Worm (Caenorhabditis elegans) whole organism, L1 larva: ENCODE measurements around the gene set-26.
"Not testable (repeated sequence)": the region's sequence is repeated elsewhere in the genome, so short reads cannot be mapped to it uniquely, and the experiment has no call there.

Experiments used
- C34B4.2 ChIP-seq: sonication (generic microtip); optimal IDR thresholded peaks from 2 replicates; lab custom pipeline; 2017; ENCODE audit warnings: mild to moderate bottlenecking, missing genetic modification characterization, missing compliant biosample characterization
- F16B12.6 ChIP-seq: fragments of 150-350 bp; optimal IDR thresholded peaks from 2 replicates; lab custom pipeline; 2014; ENCODE audit warnings: missing biosample characterization, missing genetic modification characterization
- Y116A8C.19 ChIP-seq: sonication (generic microtip); optimal IDR thresholded peaks from 2 replicates; lab custom pipeline; 2016; ENCODE audit warnings: missing compliant biosample characterization, missing genetic modification characterization, borderline replicate concordance
- aha-1 ChIP-seq: fragments of 150-350 bp; optimal IDR thresholded peaks from 2 replicates; lab custom pipeline; 2014; ENCODE audit warnings: missing biosample characterization, missing genetic modification characterization
- alr-1 ChIP-seq: fragments of 200-800 bp; sonication (Bioruptor generic); optimal IDR thresholded peaks from 2 replicates; lab custom pipeline; 2018; ENCODE audit warnings: borderline replicate concordance, mild to moderate bottlenecking, missing genetic modification characterization, missing compliant biosample characterization
- aly-2 ChIP-seq: fragments of 150-350 bp; optimal IDR thresholded peaks from 2 replicates; lab custom pipeline; 2014; ENCODE audit warnings: missing biosample characterization, missing genetic modification characterization
- ceh-63 ChIP-seq: fragments of 200-800 bp; sonication (Bioruptor generic); optimal IDR thresholded peaks from 2 replicates; lab custom pipeline; 2018; ENCODE audit warnings: mild to moderate bottlenecking, missing genetic modification characterization, missing compliant biosample characterization
- ceh-88 ChIP-seq: fragments of 200-800 bp; sonication (Bioruptor generic); IDR thresholded peaks from 2 replicates; pipeline ENCODE4 v1.3.6; 2022; ENCODE audit warnings: missing genetic modification characterization, missing compliant biosample characterization
- ceh-90 ChIP-seq: sonication (generic microtip); optimal IDR thresholded peaks from 2 replicates; lab custom pipeline; 2016; ENCODE audit warnings: missing genetic modification characterization, missing compliant biosample characterization
- ces-1 ChIP-seq: fragments of 150-350 bp; optimal IDR thresholded peaks from 2 replicates; lab custom pipeline; 2014; ENCODE audit warnings: missing biosample characterization, missing genetic modification reagents, missing genetic modification characterization
- dpl-1 ChIP-seq, 3 experiments: fragments of 150-350 bp in 2 of 3; sonication (generic microtip) in 1 of 3; optimal IDR thresholded peaks; 2 replicates each; lab custom pipeline; 2014 to 2017; ENCODE audit warnings: missing biosample characterization in 3 of 3, missing genetic modification characterization in 3 of 3, missing genetic modification reagents in 3 of 3
- dsc-1 ChIP-seq: sonication (generic microtip); optimal IDR thresholded peaks from 2 replicates; lab custom pipeline; 2016; ENCODE audit warnings: mild to moderate bottlenecking, missing genetic modification characterization, missing compliant biosample characterization
- efl-3 ChIP-seq: fragments of 200-800 bp; sonication (Bioruptor generic); optimal IDR thresholded peaks from 2 replicates; lab custom pipeline; 2018; ENCODE audit warnings: mild to moderate bottlenecking, missing genetic modification characterization, missing compliant biosample characterization
- fkh-8 ChIP-seq: sonication (generic microtip); optimal IDR thresholded peaks from 2 replicates; lab custom pipeline; 2016; ENCODE audit warnings: mild to moderate bottlenecking, missing genetic modification characterization, missing compliant biosample characterization
- grh-1 ChIP-seq: fragments of 200-800 bp; sonication (Bioruptor generic); IDR thresholded peaks from 2 replicates; pipeline ENCODE4 v1.3.6; 2022; ENCODE audit warnings: missing genetic modification reagents, missing genetic modification characterization, missing compliant biosample characterization
- hlh-17 ChIP-seq: fragments of 200-800 bp; sonication (Bioruptor generic); optimal IDR thresholded peaks from 2 replicates; lab custom pipeline; 2018; ENCODE audit warnings: missing genetic modification characterization, mild to moderate bottlenecking, missing compliant biosample characterization, moderate library complexity, borderline replicate concordance
- lin-15B ChIP-seq: fragments of 150-350 bp; sonication (generic microtip); optimal IDR thresholded peaks from 3 replicates; lab custom pipeline; 2014; ENCODE audit warnings: missing biosample characterization, missing genetic modification characterization
- lin-35 ChIP-seq, 2 experiments: fragments of 150-350 bp; optimal IDR thresholded peaks; 2 replicates each; lab custom pipeline; 2014; ENCODE audit warnings: missing biosample characterization in 2 of 2, missing genetic modification characterization in 2 of 2, missing genetic modification reagents in 2 of 2
- lsy-2 ChIP-seq, 2 experiments: fragments of 150-350 bp; optimal IDR thresholded peaks; 2 replicates each; lab custom pipeline; 2014; ENCODE audit warnings: missing biosample characterization in 2 of 2, missing genetic modification characterization in 2 of 2
- mab-9 ChIP-seq: fragments of 200-800 bp; sonication (Bioruptor generic); IDR thresholded peaks from 2 replicates; pipeline ENCODE4 v1.3.6; 2022; ENCODE audit warnings: missing genetic modification reagents, missing genetic modification characterization, missing compliant biosample characterization
- mdl-1 ChIP-seq, 2 experiments: fragments of 150-350 bp; optimal IDR thresholded peaks; 2 replicates each; lab custom pipeline; 2014 to 2017; ENCODE audit warnings: missing biosample characterization in 2 of 2, missing genetic modification characterization in 2 of 2, inconsistent platforms in 1 of 2
- mep-1 ChIP-seq: fragments of 150-350 bp; optimal IDR thresholded peaks from 2 replicates; lab custom pipeline; 2014; ENCODE audit warnings: missing biosample characterization, missing genetic modification characterization
- nhr-12 ChIP-seq: sonication (generic microtip); optimal IDR thresholded peaks from 2 replicates; lab custom pipeline; 2017; ENCODE audit warnings: missing biosample characterization, missing genetic modification characterization
- nhr-20 ChIP-seq: sonication (generic microtip); optimal IDR thresholded peaks from 2 replicates; lab custom pipeline; 2016; ENCODE audit warnings: mild to moderate bottlenecking, missing genetic modification characterization, missing compliant biosample characterization
- nhr-28 ChIP-seq: fragments of 150-350 bp; optimal IDR thresholded peaks from 2 replicates; lab custom pipeline; 2014; ENCODE audit warnings: missing biosample characterization, missing genetic modification characterization
- nhr-77 ChIP-seq: fragments of 150-350 bp; optimal IDR thresholded peaks from 2 replicates; lab custom pipeline; 2014; ENCODE audit warnings: missing biosample characterization, missing genetic modification characterization
- skn-1 ChIP-seq: fragments of 150-350 bp; optimal IDR thresholded peaks from 2 replicates; lab custom pipeline; 2014; ENCODE audit warnings: missing biosample characterization, missing genetic modification characterization
- snpc-4 ChIP-seq: fragments of 150-350 bp; optimal IDR thresholded peaks from 2 replicates; lab custom pipeline; 2014; ENCODE audit warnings: missing biosample characterization, missing genetic modification characterization
- snu-23 ChIP-seq: sonication (generic microtip); optimal IDR thresholded peaks from 2 replicates; lab custom pipeline; 2016; ENCODE audit warnings: missing genetic modification characterization, missing compliant biosample characterization
- sptf-1 ChIP-seq: fragments of 150-350 bp; optimal IDR thresholded peaks from 2 replicates; lab custom pipeline; 2014; ENCODE audit warnings: missing biosample characterization, missing genetic modification characterization
- tlp-1 ChIP-seq: fragments of 150-350 bp; optimal IDR thresholded peaks from 2 replicates; lab custom pipeline; 2014; ENCODE audit warnings: missing biosample characterization, missing genetic modification characterization
- unc-130 ChIP-seq: fragments of 150-350 bp; optimal IDR thresholded peaks from 2 replicates; lab custom pipeline; 2017; ENCODE audit warnings: missing biosample characterization, missing genetic modification characterization, inconsistent platforms
- unc-30 ChIP-seq: sonication (generic microtip); optimal IDR thresholded peaks from 2 replicates; lab custom pipeline; 2017; ENCODE audit warnings: missing biosample characterization, missing genetic modification characterization
- unc-62 ChIP-seq: fragments of 150-350 bp; optimal IDR thresholded peaks from 2 replicates; lab custom pipeline; 2014; ENCODE audit warnings: missing biosample characterization, missing genetic modification reagents, missing genetic modification characterization
- unc-98 ChIP-seq: fragments of 200-800 bp; sonication (Bioruptor generic); IDR thresholded peaks from 2 replicates; pipeline ENCODE4 v1.3.6; 2022; ENCODE audit warnings: missing genetic modification characterization, missing compliant biosample characterization
- zag-1 ChIP-seq: fragments of 150-350 bp; optimal IDR thresholded peaks from 2 replicates; lab custom pipeline; 2014; ENCODE audit warnings: missing biosample characterization, missing genetic modification characterization
- zip-4 ChIP-seq: fragments of 200-800 bp; sonication (Bioruptor generic); optimal IDR thresholded peaks from 2 replicates; lab custom pipeline; 2018; ENCODE audit warnings: mild to moderate bottlenecking, missing genetic modification characterization, moderate library complexity, missing compliant biosample characterization
- ztf-11 ChIP-seq, 2 experiments: sonication (generic microtip); optimal IDR thresholded peaks; 2 replicates each; lab custom pipeline; 2016 to 2017; ENCODE audit warnings: missing genetic modification characterization in 2 of 2, missing biosample characterization in 1 of 2, missing compliant biosample characterization in 1 of 2
- ztf-4 ChIP-seq: fragments of 150-350 bp; optimal IDR thresholded peaks from 2 replicates; lab custom pipeline; 2014; ENCODE audit warnings: missing biosample characterization, missing genetic modification characterization

Gene set-26

DNA sequence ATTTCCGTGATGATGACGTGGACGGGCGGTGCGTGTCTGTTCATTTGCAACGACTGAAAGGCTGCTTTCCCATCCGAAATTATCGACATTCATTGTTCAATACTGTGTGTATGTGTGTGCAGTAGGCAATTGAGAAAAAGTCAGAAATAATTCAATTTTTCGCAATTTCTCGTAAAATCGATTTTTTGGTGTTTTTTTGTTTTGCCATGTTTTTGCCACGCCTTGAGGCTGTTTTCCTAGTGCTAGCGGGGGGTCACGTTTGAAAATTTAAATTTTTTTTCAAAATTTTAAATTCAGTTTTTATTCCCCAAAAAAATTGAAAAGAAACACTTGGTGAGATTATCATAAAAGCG lies 9.5 kb downstream of the set-26 start, which contains the start of gene Y51H4A.13:
Y51H4A.13 (minus strand) TSS at position 182 of the 353 bp plus-strand sequence.
- TF ChIP-seq sptf-1 (tag; lab: Kevin White, UChicago); aly-2 (tag; lab: Kevin White, UChicago); ceh-88 (GFP tag; lab: Robert Waterston, UW): not testable (repeated sequence)
- TF ChIP-seq, all 84 proteins: peak for 0; not testable (repeated sequence) for 84

DNA sequence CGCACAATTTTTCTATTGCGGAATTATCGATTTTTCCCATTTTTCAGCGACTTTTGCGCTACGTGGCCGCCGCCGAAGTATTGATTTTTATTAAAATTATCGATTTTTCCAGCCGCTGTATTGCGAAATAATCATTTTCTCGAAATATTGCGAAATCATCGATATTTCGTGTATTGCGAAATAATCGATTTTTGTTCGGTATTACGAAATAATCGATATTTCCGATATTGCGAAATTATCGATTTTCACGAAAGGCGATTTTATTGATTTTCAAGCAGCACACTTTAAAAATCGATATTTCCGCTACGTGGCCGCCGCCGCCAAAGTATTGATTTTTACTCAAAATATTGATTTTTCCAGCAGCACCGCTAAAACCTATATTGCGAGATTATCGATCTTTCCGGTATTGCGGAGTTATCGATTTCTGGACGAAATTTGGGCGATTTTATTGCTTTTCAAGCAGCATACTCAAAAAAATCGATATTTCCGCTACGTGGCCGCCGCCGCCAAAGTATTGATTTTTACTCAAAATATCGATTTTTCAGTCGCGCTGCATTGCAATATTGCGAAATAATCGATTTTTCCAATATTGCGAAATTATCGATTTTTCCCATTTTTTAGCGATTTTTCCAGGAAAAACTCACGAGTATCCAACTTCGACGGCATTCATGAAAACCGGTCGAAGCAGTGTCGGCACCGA lies 10.0 kb downstream of the set-26 start:
- TF ChIP-seq zip-4 (GFP tag; lab: Kevin White, UChicago) (peak; percentile 60), lsy-2 (tag; optimal IDR thresholded peaks at IDR 0.05; lab: Kevin White, UChicago) (no peak)

DNA sequence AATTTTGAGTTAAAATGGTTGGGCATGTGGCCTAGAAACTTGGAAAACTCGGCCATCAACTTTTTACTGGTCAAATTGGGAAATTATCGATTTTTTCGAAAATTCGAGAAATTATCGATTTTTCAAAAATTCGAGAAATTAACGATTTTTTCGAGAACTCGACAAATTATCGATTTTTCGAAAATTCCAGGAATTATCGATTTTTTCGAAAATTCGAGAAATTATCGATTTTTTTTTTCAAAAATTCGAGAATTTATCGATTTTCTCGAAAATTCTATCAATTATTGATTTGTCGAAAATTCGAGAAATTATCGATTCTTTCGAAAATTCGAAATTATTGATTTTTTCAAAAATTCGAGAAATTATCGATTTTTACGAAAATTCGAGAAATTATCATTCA lies 11.9 kb downstream of the set-26 start:
- TF ChIP-seq efl-3: no peak
- no peak for TF ChIP-seq ztf-4 (tag; lab: Kevin White, UChicago)
- no peak for TF ChIP-seq unc-98 (GFP tag; lab: Robert Waterston, UW)
- TF ChIP-seq skn-1: no peak
- no peak for TF ChIP-seq unc-62 (GFP tag; lab: Kevin White, UChicago)
- TF ChIP-seq lin-35 (GFP tag; optimal IDR thresholded peaks at IDR 0.05; lab: Kevin White, UChicago): no peak
- no peak for TF ChIP-seq unc-30 (tag; lab: Kevin White, UChicago)
- TF ChIP-seq dsc-1 (tag; lab: Kevin White, UChicago): no peak
- no peak for TF ChIP-seq mab-9 (GFP tag; lab: Robert Waterston, UW)
- TF ChIP-seq tlp-1 (tag; lab: Kevin White, UChicago): no peak
- no peak for TF ChIP-seq C34B4.2 (tag; lab: Kevin White, UChicago)
- no peak for TF ChIP-seq zag-1
- TF ChIP-seq nhr-77 (tag; lab: Kevin White, UChicago): no peak

DNA sequence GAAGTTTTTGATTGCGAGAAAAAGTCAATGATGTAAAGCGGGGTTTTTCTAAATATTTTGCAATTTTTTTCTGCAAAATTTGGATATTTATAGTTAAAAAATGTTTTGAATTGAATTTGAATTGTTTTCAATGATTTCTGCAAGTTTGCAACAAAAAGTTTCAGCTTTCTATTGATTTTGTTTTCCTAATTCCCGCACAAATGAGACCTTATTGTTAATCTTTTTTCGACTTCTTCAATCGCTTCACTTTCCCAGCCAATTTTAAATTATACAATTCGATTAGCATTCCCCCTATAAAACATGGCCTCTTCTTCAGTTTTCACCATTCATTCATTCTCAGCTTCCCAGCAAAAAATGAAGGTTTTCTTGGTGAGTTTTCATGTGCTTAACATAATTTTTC lies 25.1 kb downstream of the set-26 start, which contains the start of gene fipr-27:
fipr-27 (plus strand) TSS at position 301 of the 400 bp plus-strand sequence.
- TF ChIP-seq mdl-1 (tag; optimal IDR thresholded peaks at IDR 0.05; lab: Kevin White, UChicago) (no peak), dsc-1 (tag; lab: Kevin White, UChicago) (no peak), ztf-11 (tag; optimal IDR thresholded peaks at IDR 0.05; lab: Kevin White, UChicago) (no peak), nhr-20 (tag; lab: Kevin White, UChicago) (no peak), grh-1 (GFP tag; lab: Robert Waterston, UW) (no peak), skn-1 (no peak), nhr-28 (no peak), ztf-4 (tag; lab: Kevin White, UChicago) (no peak), ceh-90 (tag; lab: Kevin White, UChicago) (no peak), ceh-63 (GFP tag; lab: Kevin White, UChicago) (no peak), mep-1 (no peak), ceh-88 (GFP tag; lab: Robert Waterston, UW) (no peak), unc-98 (GFP tag; lab: Robert Waterston, UW) (no peak), hlh-17 (no peak), F16B12.6 (tag; lab: Kevin White, UChicago) (no peak), dpl-1 (GFP tag; optimal IDR thresholded peaks at IDR 0.05; lab: Kevin White, UChicago) (no peak), snpc-4 (tag; lab: Kevin White, UChicago) (no peak), Y116A8C.19 (tag; lab: Kevin White, UChicago) (no peak), aha-1 (tag; lab: Kevin White, UChicago) (no peak)

DNA sequence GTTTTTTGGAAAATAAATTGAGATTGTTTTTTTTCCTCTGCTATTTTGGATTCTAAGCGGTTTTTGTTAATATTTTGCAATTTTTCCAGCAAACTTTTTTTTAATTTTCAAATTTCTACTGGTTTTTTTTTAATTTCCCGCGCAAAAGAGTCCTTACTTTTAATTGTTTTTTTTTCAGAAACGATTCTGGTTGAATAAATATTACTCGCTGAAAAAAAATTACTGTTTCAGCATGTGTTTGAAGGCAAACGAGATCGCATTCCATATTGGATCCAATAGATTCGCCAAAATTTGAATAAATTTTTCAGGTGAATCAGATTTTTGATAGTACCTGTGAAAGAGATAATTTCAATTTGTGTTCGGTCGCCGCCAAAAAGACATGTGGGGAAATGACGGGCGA lies 25.9 kb downstream of the set-26 start:
- TF ChIP-seq hlh-17: no peak
- no peak for TF ChIP-seq efl-3
- no peak for TF ChIP-seq lin-15B (tag; lab: Kevin White, UChicago)
- TF ChIP-seq aha-1 (tag; lab: Kevin White, UChicago): no peak
- no peak for TF ChIP-seq alr-1 (tag; lab: Kevin White, UChicago)
- TF ChIP-seq ces-1 (GFP tag; lab: Kevin White, UChicago): no peak
- TF ChIP-seq dsc-1 (tag; lab: Kevin White, UChicago): no peak
- no peak for TF ChIP-seq fkh-8 (tag; lab: Kevin White, UChicago)
- no peak for TF ChIP-seq nhr-12
- TF ChIP-seq unc-30 (tag; lab: Kevin White, UChicago): no peak
- no peak for TF ChIP-seq dpl-1 (GFP tag; optimal IDR thresholded peaks at IDR 0.05; lab: Kevin White, UChicago)
- no peak for TF ChIP-seq snu-23 (GFP tag; lab: Kevin White, UChicago)
- TF ChIP-seq unc-130 (tag; lab: Kevin White, UChicago): no peak
- no peak for TF ChIP-seq zag-1
- TF ChIP-seq, all 84 proteins: peak for 0
